Fruit fly (Drosophila melanogaster) whole organism, adult: ENCODE measurements around the gene Fit2.

Experiments
- CG12768 ChIP-seq: fragments of 200-800 bp; sonication (Bioruptor generic); optimal IDR thresholded peaks from 2 replicates; lab custom pipeline; 2017; ENCODE audit warnings: missing biosample characterization, missing genetic modification characterization, mild to moderate bottlenecking, moderate library complexity, missing genetic modification reagents
- CG14711 ChIP-seq: fragments of 200-800 bp; sonication (Bioruptor generic); optimal IDR thresholded peaks from 2 replicates; lab custom pipeline; 2018; ENCODE audit warnings: missing biosample characterization, mild to moderate bottlenecking, missing genetic modification characterization, moderate library complexity
- CG1620 ChIP-seq: fragments of 200-800 bp; sonication (Bioruptor generic); optimal IDR thresholded peaks from 2 replicates; lab custom pipeline; 2016; ENCODE audit warnings: missing biosample characterization, missing genetic modification characterization
- CG33017 ChIP-seq: fragments of 200-800 bp; sonication (Bioruptor generic); optimal IDR thresholded peaks from 2 replicates; lab custom pipeline; 2018; ENCODE audit warnings: missing biosample characterization, mild to moderate bottlenecking, missing genetic modification characterization, moderate library complexity
- CG5204 ChIP-seq: fragments of 200-800 bp; sonication (Bioruptor generic); optimal IDR thresholded peaks from 2 replicates; lab custom pipeline; 2016; ENCODE audit warnings: missing biosample characterization, missing genetic modification characterization
- CG7045 ChIP-seq: fragments of 200-800 bp; sonication (Bioruptor generic); optimal IDR thresholded peaks from 2 replicates; lab custom pipeline; 2017; ENCODE audit warnings: missing biosample characterization, mild to moderate bottlenecking, missing genetic modification characterization
- CG7101 ChIP-seq: fragments of 200-800 bp; sonication (Bioruptor generic); optimal IDR thresholded peaks from 2 replicates; lab custom pipeline; 2018; ENCODE audit warnings: missing biosample characterization, mild to moderate bottlenecking, missing genetic modification characterization, moderate library complexity
- Clk ChIP-seq: fragments of 200-800 bp; sonication (Bioruptor generic); optimal IDR thresholded peaks from 2 replicates; lab custom pipeline; 2017; ENCODE audit warnings: missing biosample characterization, missing genetic modification characterization
- Crg-1 ChIP-seq: fragments of 200-800 bp; sonication (Bioruptor generic); optimal IDR thresholded peaks from 2 replicates; lab custom pipeline; 2016; ENCODE audit warnings: missing biosample characterization, missing genetic modification characterization
- Hr96 ChIP-seq: fragments of 200-800 bp; sonication (Bioruptor generic); optimal IDR thresholded peaks from 2 replicates; lab custom pipeline; 2016; ENCODE audit warnings: missing biosample characterization, missing genetic modification characterization
- Mnt ChIP-seq: fragments of 200-800 bp; sonication (Bioruptor generic); optimal IDR thresholded peaks from 2 replicates; lab custom pipeline; 2016; ENCODE audit warnings: missing biosample characterization, mild to moderate bottlenecking, missing genetic modification characterization
- bab1 ChIP-seq: fragments of 200-800 bp; sonication (Bioruptor generic); optimal IDR thresholded peaks from 3 replicates; lab custom pipeline; 2019; ENCODE audit warnings: missing biosample characterization, mild to moderate bottlenecking, missing genetic modification characterization, moderate library complexity
- cic ChIP-seq: fragments of 200-800 bp; sonication (Bioruptor generic); optimal IDR thresholded peaks from 2 replicates; lab custom pipeline; 2017; ENCODE audit warnings: missing biosample characterization, mild to moderate bottlenecking, missing genetic modification characterization, moderate library complexity
- cnc ChIP-seq, 2 experiments: fragments of >200 bp; optimal IDR thresholded peaks; 2 replicates each; lab custom pipeline; 2017
- kay ChIP-seq: fragments of 200-800 bp; sonication (Bioruptor generic); peaks from one replicate; lab custom pipeline; 2016; ENCODE audit warnings: missing biosample characterization, missing genetic modification characterization, borderline replicate concordance
- ovo ChIP-seq: fragments of 200-800 bp; sonication (Bioruptor generic); optimal IDR thresholded peaks from 2 replicates; lab custom pipeline; 2016; ENCODE audit warnings: missing biosample characterization, missing genetic modification characterization
- tj ChIP-seq: fragments of 200-800 bp; sonication (Bioruptor generic); optimal IDR thresholded peaks from 3 replicates; lab custom pipeline; 2017; ENCODE audit warnings: missing biosample characterization, mild to moderate bottlenecking, missing genetic modification characterization, moderate library complexity
- toe ChIP-seq: fragments of 200-800 bp; sonication (Bioruptor generic); optimal IDR thresholded peaks from 2 replicates; lab custom pipeline; 2016; ENCODE audit warnings: missing biosample characterization, missing genetic modification characterization

Gene Fit2

DNA sequence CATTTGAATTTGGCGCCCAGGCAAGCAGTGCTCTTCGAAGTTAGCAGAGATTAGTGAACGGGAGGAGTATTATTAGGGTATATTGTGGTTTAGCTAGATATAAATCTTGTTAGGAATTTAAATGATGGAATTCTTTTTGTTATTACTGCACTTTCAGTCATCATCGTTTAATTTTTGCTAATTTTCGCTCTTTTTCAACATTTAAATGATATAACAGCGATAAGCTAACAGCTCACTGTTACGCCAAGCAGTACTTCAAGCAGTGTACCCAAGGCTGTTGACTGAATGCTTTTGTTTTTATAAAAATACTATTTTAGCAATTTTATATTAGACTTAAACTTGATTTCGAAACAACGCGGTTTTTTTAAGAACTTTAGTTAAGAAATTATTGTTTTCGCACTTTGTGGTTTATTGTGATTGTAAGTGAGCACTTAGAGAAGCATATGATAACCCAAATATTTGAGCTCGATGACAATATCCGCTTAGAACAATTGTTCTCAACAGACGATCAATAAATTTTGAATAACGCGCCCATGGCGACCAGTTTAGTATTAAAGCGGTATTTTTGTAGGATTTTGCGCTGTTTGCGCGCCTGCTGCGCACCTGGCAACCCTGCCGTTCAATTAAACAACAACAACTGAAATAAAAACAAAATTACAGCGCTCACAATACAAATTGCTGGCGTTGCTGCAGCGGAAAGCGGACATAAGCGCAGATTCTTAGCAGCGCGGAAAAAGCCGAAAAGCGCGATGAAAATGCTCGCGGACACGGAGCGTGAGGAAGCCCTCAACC is 26.7 kb downstream of the Fit2 start:
- TF ChIP-seq cic (GFP tag; lab: Kevin White, UChicago) (no peak), tj (GFP tag; lab: Kevin White, UChicago) (peak; percentile 74), Mnt (GFP tag; lab: Kevin White, UChicago) (peak; percentile 23), CG14711 (peak; percentile 98), kay (peak; percentile 33)

DNA sequence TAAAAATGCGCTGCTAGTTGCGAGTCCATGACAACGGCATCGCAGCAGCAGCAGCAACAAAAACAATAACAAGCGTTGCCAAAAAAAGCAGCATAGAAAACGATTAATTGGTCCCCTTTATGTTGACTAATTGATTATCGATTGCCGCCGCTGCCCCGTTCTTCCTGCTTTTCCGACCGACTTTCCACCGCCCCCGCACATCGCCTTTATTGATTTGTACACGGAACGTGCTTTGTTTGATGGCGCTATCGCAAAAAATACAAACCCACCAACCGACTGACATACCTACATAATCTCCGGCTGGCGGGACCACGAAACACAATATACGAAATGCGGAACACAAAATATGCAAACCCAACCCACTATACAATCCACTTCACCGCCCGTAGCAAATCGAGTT is 27.3 kb downstream of the Fit2 start:
- no peak for TF ChIP-seq CG7101 (tag; lab: Kevin White, UChicago)
- TF ChIP-seq cic (GFP tag; lab: Kevin White, UChicago) = peak; percentile 14
- TF ChIP-seq CG5204 (GFP tag; lab: Kevin White, UChicago) = no peak

- TF ChIP-seq toe (GFP tag; lab: Kevin White, UChicago) (no peak), Crg-1 (GFP tag; lab: Kevin White, UChicago) (no peak), kay (no peak), Clk (GFP tag; lab: Kevin White, UChicago) (no peak), CG33017 (tag; lab: Kevin White, UChicago) (no peak), CG1620 (GFP tag; lab: Kevin White, UChicago) (no peak), Mnt (GFP tag; lab: Kevin White, UChicago) (no peak), cnc (optimal IDR thresholded peaks at IDR 0.05; lab: Kevin White, UChicago) (no peak), CG5204 (GFP tag; lab: Kevin White, UChicago) (no peak), bab1 (no peak), tj (GFP tag; lab: Kevin White, UChicago) (no peak), CG7045 (GFP tag; lab: Kevin White, UChicago) (no peak), cic (GFP tag; lab: Kevin White, UChicago) (no peak), CG7101 (tag; lab: Kevin White, UChicago) (no peak), CG12768 (GFP tag; lab: Kevin White, UChicago) (no peak)
Observed at dm6 chr3L:17052388-17052905, 28.3 kb downstream of the Fit2 start.

DNA sequence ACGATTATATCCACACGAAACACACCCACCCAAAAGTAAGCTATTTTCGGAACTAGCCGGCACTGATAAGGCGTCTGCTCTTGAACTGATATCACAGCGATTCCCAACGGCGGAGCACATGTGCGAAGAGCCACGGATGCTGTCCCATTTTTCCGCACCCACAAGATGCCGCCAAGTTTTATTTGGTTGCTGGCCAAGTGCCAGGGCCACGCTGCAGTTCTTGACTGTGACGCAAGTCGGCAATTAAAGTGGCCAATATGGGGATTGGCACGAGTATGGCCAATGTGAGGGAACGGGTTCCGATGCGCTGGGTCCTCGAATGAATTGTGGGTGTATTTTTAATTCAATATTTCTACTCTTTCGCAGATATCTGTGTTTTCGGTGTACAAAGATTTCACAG is 29.8 kb downstream of the Fit2 start:
- no peak for TF ChIP-seq ovo
- TF ChIP-seq Mnt (GFP tag; lab: Kevin White, UChicago) = peak; percentile 88
- no peak for TF ChIP-seq Clk (GFP tag; lab: Kevin White, UChicago)
- TF ChIP-seq Hr96 (GFP tag; lab: Kevin White, UChicago) = peak; percentile 32

DNA sequence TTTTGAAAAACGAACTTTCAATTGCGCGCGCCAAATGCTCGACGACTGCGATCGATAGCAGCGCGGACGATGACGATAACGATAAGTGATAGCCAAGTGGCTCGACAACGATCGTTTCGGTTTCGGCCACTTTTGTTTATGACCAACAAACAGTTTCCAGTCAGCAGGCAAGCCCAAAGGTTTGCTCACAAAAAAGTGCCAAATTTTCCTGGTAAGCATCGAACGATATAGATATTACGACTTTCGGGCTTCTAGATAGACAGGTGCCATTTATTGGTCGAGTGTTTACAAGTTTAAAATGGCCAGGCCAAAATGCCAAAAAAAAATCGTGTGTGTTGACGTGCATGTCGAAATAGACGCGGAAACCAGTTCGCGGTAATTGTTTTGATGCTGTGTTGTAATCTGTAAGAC is 31.3 kb downstream of the Fit2 start, which contains the start of gene CG7724:
TSS of gene CG7724 (plus strand) at position 147 of the 411 bp plus-strand sequence.
- no peak for TF ChIP-seq CG12768 (GFP tag; lab: Kevin White, UChicago)
